Worm (Caenorhabditis elegans): ENCODE results near the gene msp-79.

ce11 chrIV:9766250-9766649 lies 704 bp downstream of the msp-79 start, which contains the start of gene ssp-36:
- TF ChIP-seq pes-1 (GFP tag; IDR thresholded peaks at IDR 0.05) (no peak), ama-1 (optimal IDR thresholded peaks at IDR 0.05) (no peak), flt-1 (GFP tag; IDR thresholded peaks at IDR 0.05) (no peak), ceh-36 (tag; optimal IDR thresholded peaks at IDR 0.05) (no peak), sea-1 (GFP tag; conservative IDR thresholded peaks at IDR 0.05) (no peak), tbx-11 (GFP tag; IDR thresholded peaks at IDR 0.05) (no peak), B0310.2 (tag; optimal IDR thresholded peaks at IDR 0.05) (no peak), tbx-37 (GFP tag; conservative IDR thresholded peaks at IDR 0.05) (no peak), F13C5.2 (tag; optimal IDR thresholded peaks at IDR 0.05) (no peak), ets-7 (tag; optimal IDR thresholded peaks at IDR 0.05) (no peak)

Data from whole organism, early embryonic.